Fruit fly (Drosophila melanogaster) whole organism, wandering third instar larva: ENCODE measurements around the gene CG43675.

ENCODE experiments used
- Hnf4 ChIP-seq: fragments of 200-800 bp; sonication (Bioruptor generic); optimal IDR thresholded peaks from 2 replicates; lab custom pipeline; 2016; ENCODE audit warnings: missing biosample characterization, mild to moderate bottlenecking, missing genetic modification characterization
- Hr78 ChIP-seq: fragments of >200 bp; optimal IDR thresholded peaks from 2 replicates; lab custom pipeline; 2017; ENCODE audit warnings: missing biosample characterization, missing genetic modification characterization
- Vsx2 ChIP-seq: fragments of 200-300, 225-300 bp; sonication (Bioruptor generic); optimal IDR thresholded peaks from 2 replicates; lab custom pipeline; 2018; ENCODE audit warnings: missing biosample characterization, missing genetic modification characterization; ENCODE audit not compliant: partially characterized antibody
- dsf ChIP-seq: sonication (Bioruptor generic); optimal IDR thresholded peaks from 2 replicates; lab custom pipeline; 2016; ENCODE audit warnings: missing biosample characterization, missing genetic modification characterization, borderline replicate concordance
- sage ChIP-seq: fragments of 200-800 bp; sonication (Bioruptor generic); optimal IDR thresholded peaks from 2 replicates; lab custom pipeline; 2016; ENCODE audit warnings: missing biosample characterization, mild to moderate bottlenecking, missing genetic modification characterization

CG43675 gene

DNA sequence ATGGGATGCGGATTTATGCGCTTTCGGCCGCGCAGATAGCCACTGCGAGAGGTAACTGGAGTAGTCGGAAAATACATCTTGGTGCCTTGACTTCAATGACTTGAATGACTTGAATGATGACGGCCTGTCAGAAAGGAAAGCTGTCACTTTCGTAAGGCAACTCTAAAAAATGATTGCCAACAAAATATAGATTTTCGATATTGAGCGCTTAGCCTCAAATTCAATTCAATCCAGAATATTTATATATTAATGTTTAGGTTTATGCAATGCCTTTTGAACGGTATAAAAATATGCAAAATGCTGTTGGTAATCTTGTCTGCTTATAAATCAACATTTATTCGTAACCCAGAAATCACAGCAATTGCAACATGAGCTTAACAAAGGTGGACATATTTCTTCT is 52.8 kb downstream of the CG43675 start, which contains the start of gene CG44261:
TSS of gene CG44261 (minus strand) at position 101 of the 400 bp plus-strand sequence.
- TF ChIP-seq Hr78 (GFP tag; lab: Kevin White, UChicago), result no peak
- TF ChIP-seq dsf, result no peak
- TF ChIP-seq Vsx2 (GFP tag; lab: Kevin White, UChicago), result no peak
- TF ChIP-seq Hnf4, result no peak
- no peak for TF ChIP-seq sage (GFP tag; lab: Kevin White, UChicago)
